Worm (Caenorhabditis elegans) whole organism, dauer: Measurements from ENCODE around the gene glb-21.
"Not testable (repeated sequence)": the region's sequence is repeated elsewhere in the genome, so short reads cannot be mapped to it uniquely, and the experiment has no call there.

Experiments
- unc-62 ChIP-seq: sonication (generic microtip); optimal IDR thresholded peaks from 2 replicates; lab custom pipeline; 2017; ENCODE audit warnings: missing biosample characterization, missing genetic modification reagents, missing genetic modification characterization

Gene glb-21

ce11 chrIV:10711729-10712128 is at the start of gene glb-21:
glb-21 (minus strand) TSS chrIV:10711794.
- TF ChIP-seq unc-62 (GFP tag; lab: Kevin White, UChicago) = no peak

- TF ChIP-seq unc-62 (GFP tag; lab: Kevin White, UChicago) = no peak
Observed at ce11 chrIV:10761344-10761743, 49.8 kb upstream of the glb-21 start, which contains the start of gene ugt-54. ugt-54 (plus strand) TSS chrIV:10761698.

- TF ChIP-seq unc-62 (GFP tag; lab: Kevin White, UChicago) = no peak
Observed at ce11 chrIV:10757616-10758193, 46.1 kb upstream of the glb-21 start, which contains the start of the genes T25B9.4 and T25B9.6. T25B9.4 (minus strand) TSS chrIV:10757716. T25B9.6 (plus strand) TSS chrIV:10758143.

- no peak for TF ChIP-seq unc-62 (GFP tag; lab: Kevin White, UChicago)
Observed at ce11 chrIV:10754685-10755084, 43.1 kb upstream of the glb-21 start, which contains the start of gene T25B9.5. T25B9.5 (minus strand) TSS chrIV:10754785.

- TF ChIP-seq unc-62 (GFP tag; lab: Kevin White, UChicago) = not testable (repeated sequence)
Observed at ce11 chrIV:10751740-10752139, 40.1 kb upstream of the glb-21 start, which contains the start of gene T25B9.2. T25B9.2 (minus strand) TSS chrIV:10751840.

ce11 chrIV:10750041-10750440 is 38.4 kb upstream of the glb-21 start, which contains the start of gene T25B9.1:
T25B9.1 (minus strand) TSS chrIV:10750141.
- no peak for TF ChIP-seq unc-62 (GFP tag; lab: Kevin White, UChicago)

- TF ChIP-seq unc-62 (GFP tag; lab: Kevin White, UChicago) = no peak
Observed at ce11 chrIV:10745332-10745731, 33.7 kb upstream of the glb-21 start.

- TF ChIP-seq unc-62 (GFP tag; lab: Kevin White, UChicago) = no peak
Observed at ce11 chrIV:10744475-10744874, 32.9 kb upstream of the glb-21 start, which contains the start of gene T25B9.3. T25B9.3 (plus strand) TSS chrIV:10744775.

ce11 chrIV:10738328-10738727 is 26.7 kb upstream of the glb-21 start, which contains the start of gene ssp-34:
ssp-34 (minus strand) TSS chrIV:10738602.
- no peak for TF ChIP-seq unc-62 (GFP tag; lab: Kevin White, UChicago)

ce11 chrIV:10737011-10737553 is 25.5 kb upstream of the glb-21 start, which contains the start of gene grl-21:
grl-21 (plus strand) TSS chrIV:10737474.
- no peak for TF ChIP-seq unc-62 (GFP tag; lab: Kevin White, UChicago)

- TF ChIP-seq unc-62 (GFP tag; lab: Kevin White, UChicago) = no peak
Observed at ce11 chrIV:10734527-10735436, 23.2 kb upstream of the glb-21 start, which contains the start of the genes orc-5 and cyb-1. orc-5 (minus strand) TSS chrIV:10734588. cyb-1 (plus strand) TSS chrIV:10735216.

- no peak for TF ChIP-seq unc-62 (GFP tag; lab: Kevin White, UChicago)
Observed at ce11 chrIV:10727734-10728133, 16.1 kb upstream of the glb-21 start, which contains the start of gene ZC168.2. ZC168.2 (plus strand) TSS chrIV:10728034.

ce11 chrIV:10718865-10719264 is 7.3 kb upstream of the glb-21 start:
- no peak for TF ChIP-seq unc-62 (GFP tag; lab: Kevin White, UChicago)

ce11 chrIV:10718075-10718474 is 6.5 kb upstream of the glb-21 start:
- TF ChIP-seq unc-62 (GFP tag; lab: Kevin White, UChicago) = no peak

- no peak for TF ChIP-seq unc-62 (GFP tag; lab: Kevin White, UChicago)
Observed at ce11 chrIV:10716348-10716747, 4.8 kb upstream of the glb-21 start, which contains the start of gene ncx-3. ncx-3 (plus strand) TSS chrIV:10716648.
